Worm (Caenorhabditis elegans): ENCODE results near the gene R57.2.

The R57.2 gene

DNA sequence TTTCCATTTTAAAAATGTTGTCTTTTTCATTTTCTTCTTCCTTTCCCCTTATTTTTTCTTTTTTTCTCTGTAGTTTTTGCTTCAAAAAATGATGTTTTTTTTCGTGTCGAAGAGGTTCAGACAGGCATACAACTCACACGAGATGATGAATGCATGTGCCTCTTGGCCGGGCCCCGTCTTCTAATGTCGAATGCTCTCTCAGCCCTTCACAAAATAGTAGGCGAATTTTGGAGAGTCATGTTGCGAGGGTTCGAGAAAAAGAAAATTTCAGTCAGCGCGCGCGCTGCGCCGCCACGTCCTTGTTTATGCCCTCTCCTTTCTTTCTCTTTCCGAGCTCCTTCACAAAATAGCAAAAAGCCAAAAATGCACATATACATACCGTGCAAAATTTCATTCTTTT, 27.0 kb downstream of the R57.2 start (continued):
- TF ChIP-seq ama-1 (optimal IDR thresholded peaks at IDR 0.05): no peak
- no peak for TF ChIP-seq tbx-7 (tag; optimal IDR thresholded peaks at IDR 0.05)
- TF ChIP-seq odd-2 (tag; optimal IDR thresholded peaks at IDR 0.05): no peak

ce11 chrX:325597-326161, 28.6 kb downstream of the R57.2 start, which contains the start of gene M02E1.1:
M02E1.1 (plus strand) TSS chrX:326111.
- TF ChIP-seq F13H6.1 (tag; optimal IDR thresholded peaks at IDR 0.05): no peak
- peak; percentile 88 for TF ChIP-seq ceh-48 (tag; optimal IDR thresholded peaks at IDR 0.05)
- TF ChIP-seq sox-2 (GFP tag; IDR thresholded peaks at IDR 0.05): no peak
- TF ChIP-seq C38D4.7 (GFP tag; optimal IDR thresholded peaks at IDR 0.05): no peak
- no peak for TF ChIP-seq tbx-7 (tag; optimal IDR thresholded peaks at IDR 0.05)

DNA sequence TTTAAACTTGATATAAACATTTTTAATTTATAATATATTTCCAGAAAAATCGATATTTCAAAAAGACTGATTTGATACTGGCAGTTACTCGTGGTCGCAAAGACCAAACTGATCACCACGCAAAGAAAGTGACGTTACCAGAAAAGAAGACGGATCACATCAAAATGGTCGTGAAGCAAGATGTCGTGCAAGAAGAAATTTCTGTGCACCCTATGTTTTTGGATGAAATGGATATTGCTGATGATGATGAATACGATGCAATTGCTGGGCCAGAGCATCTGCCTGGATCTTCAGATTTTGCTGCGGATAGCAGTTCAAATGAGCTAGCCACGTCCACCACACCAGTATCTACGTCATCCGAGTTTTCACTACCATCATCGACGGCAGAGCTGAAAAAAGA, 31.7 kb downstream of the R57.2 start:
- TF ChIP-seq pag-3 (tag; optimal IDR thresholded peaks at IDR 0.05; ENCODE audit: borderline replicate concordance) (no peak), fkh-10 (GFP tag; optimal IDR thresholded peaks at IDR 0.05) (no peak), ceh-48 (tag; optimal IDR thresholded peaks at IDR 0.05) (no peak)

DNA sequence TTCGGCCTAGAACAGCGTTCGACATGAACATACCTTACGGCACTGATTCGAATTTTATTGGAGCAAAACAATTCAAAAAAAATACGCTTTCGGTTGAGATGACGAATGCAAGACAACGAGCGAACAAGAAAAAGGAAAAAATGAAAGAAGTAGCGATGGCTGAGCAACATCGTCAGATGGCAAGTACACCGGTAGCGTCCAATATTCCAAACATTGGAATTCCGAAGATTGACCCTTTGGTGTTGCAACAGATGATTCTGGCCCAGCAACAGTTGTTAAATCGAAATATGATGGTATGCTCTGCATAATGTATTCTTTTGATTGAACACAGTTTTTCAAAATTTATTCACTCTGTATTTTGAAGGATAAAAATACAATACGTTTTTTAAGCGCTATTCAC, 35.6 kb downstream of the R57.2 start:
- TF ChIP-seq unc-55 (GFP tag; optimal IDR thresholded peaks at IDR 0.05): no peak
- TF ChIP-seq elt-2 (tag; optimal IDR thresholded peaks at IDR 0.05): no peak
- no peak for TF ChIP-seq ceh-48 (tag; optimal IDR thresholded peaks at IDR 0.05)
- no peak for TF ChIP-seq mec-3 (tag; optimal IDR thresholded peaks at IDR 0.05; ENCODE audit: borderline replicate concordance)
- TF ChIP-seq syd-9 (tag; optimal IDR thresholded peaks at IDR 0.05): no peak
- no peak for TF ChIP-seq ceh-9 (tag; optimal IDR thresholded peaks at IDR 0.05)
- TF ChIP-seq unc-86 (tag; optimal IDR thresholded peaks at IDR 0.05): no peak
- TF ChIP-seq ahr-1 (tag; optimal IDR thresholded peaks at IDR 0.05): no peak
- no peak for TF ChIP-seq lin-11 (tag; optimal IDR thresholded peaks at IDR 0.05)
- TF ChIP-seq pha-2 (tag; optimal IDR thresholded peaks at IDR 0.05): no peak
- no peak for TF ChIP-seq ceh-45 (GFP tag; IDR thresholded peaks at IDR 0.05)
- no peak for TF ChIP-seq zip-5 (tag; optimal IDR thresholded peaks at IDR 0.05)
- TF ChIP-seq dmd-4 (tag; optimal IDR thresholded peaks at IDR 0.05; ENCODE audit: borderline replicate concordance): no peak
- no peak for TF ChIP-seq ceh-18 (tag; optimal IDR thresholded peaks at IDR 0.05)
- TF ChIP-seq Y22D7AL.16 (tag; optimal IDR thresholded peaks at IDR 0.05): no peak
- TF ChIP-seq fkh-6 (tag; optimal IDR thresholded peaks at IDR 0.05): no peak
- TF ChIP-seq ets-4 (tag; optimal IDR thresholded peaks at IDR 0.05): no peak
- TF ChIP-seq ceh-34 (tag; optimal IDR thresholded peaks at IDR 0.05): no peak
- no peak for TF ChIP-seq madf-2 (tag; optimal IDR thresholded peaks at IDR 0.05)

DNA sequence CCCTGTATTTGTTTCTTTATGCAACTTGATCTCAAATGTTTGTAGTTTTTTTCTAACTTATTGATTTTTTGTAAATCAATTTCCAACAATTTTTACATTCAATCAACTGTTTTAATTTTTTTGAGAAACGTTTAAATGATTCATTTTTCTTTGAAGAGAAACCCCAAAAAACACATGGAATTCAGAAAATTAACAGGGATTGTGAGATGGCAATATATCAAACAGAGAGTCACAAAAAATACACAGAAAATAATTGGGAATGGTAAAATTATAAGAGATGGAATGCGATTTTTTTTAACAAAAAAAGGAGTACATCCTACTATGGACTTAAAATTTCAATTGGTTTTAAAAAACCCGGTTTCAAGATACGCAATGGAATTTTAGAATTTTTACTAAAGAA, 37.4 kb downstream of the R57.2 start:
- TF ChIP-seq ets-4 (tag; optimal IDR thresholded peaks at IDR 0.05) (no peak), dve-1 (tag; optimal IDR thresholded peaks at IDR 0.05) (no peak), mec-3 (tag; optimal IDR thresholded peaks at IDR 0.05; ENCODE audit: borderline replicate concordance) (no peak), rnt-1 (tag; optimal IDR thresholded peaks at IDR 0.05) (no peak), ceh-31 (tag; optimal IDR thresholded peaks at IDR 0.05) (no peak), hlh-30 (tag; optimal IDR thresholded peaks at IDR 0.05; ENCODE audit: insufficient read depth) (no peak), K09A11.1 (tag; optimal IDR thresholded peaks at IDR 0.05; ENCODE audit: insufficient read depth) (no peak), zip-5 (tag; optimal IDR thresholded peaks at IDR 0.05) (no peak), ceh-6 (GFP tag; optimal IDR thresholded peaks at IDR 0.05) (no peak), ceh-18 (tag; optimal IDR thresholded peaks at IDR 0.05) (no peak)

ce11 chrX:343822-344221, 46.8 kb downstream of the R57.2 start:
- no peak for TF ChIP-seq fax-1 (tag; optimal IDR thresholded peaks at IDR 0.05)
- no peak for TF ChIP-seq ceh-6 (GFP tag; optimal IDR thresholded peaks at IDR 0.05)
- TF ChIP-seq T23F11.4 (GFP tag; optimal IDR thresholded peaks at IDR 0.05): no peak
- no peak for TF ChIP-seq tbx-7 (tag; optimal IDR thresholded peaks at IDR 0.05)
- no peak for TF ChIP-seq ceh-18 (tag; optimal IDR thresholded peaks at IDR 0.05)
- no peak for TF ChIP-seq mec-3 (tag; optimal IDR thresholded peaks at IDR 0.05; ENCODE audit: borderline replicate concordance)
- TF ChIP-seq madf-2 (tag; optimal IDR thresholded peaks at IDR 0.05): no peak
- no peak for TF ChIP-seq pros-1 (tag; optimal IDR thresholded peaks at IDR 0.05)
- no peak for TF ChIP-seq ets-4 (tag; optimal IDR thresholded peaks at IDR 0.05)
- no peak for TF ChIP-seq ceh-24 (tag; optimal IDR thresholded peaks at IDR 0.05)
- TF ChIP-seq ceh-48 (tag; optimal IDR thresholded peaks at IDR 0.05): no peak
- TF ChIP-seq ahr-1 (tag; optimal IDR thresholded peaks at IDR 0.05): no peak
